Fruit fly (Drosophila melanogaster): ENCODE measurements around the gene CG34347.
A peak's percentile ranks its signal among the peaks of the same experiment; 100 is the strongest.

Gene CG34347

dm6 chr3R:31363615-31364014, 52.7 kb downstream of the CG34347 start:
- TF ChIP-seq EcR (GFP tag; optimal IDR thresholded peaks at IDR 0.05) (no peak), CG13204 (GFP tag; optimal IDR thresholded peaks at IDR 0.05) (no peak), CG8159 (tag; optimal IDR thresholded peaks at IDR 0.05) (no peak), D1 (tag; optimal IDR thresholded peaks at IDR 0.05) (no peak), fd96Ca (GFP tag; IDR thresholded peaks at IDR 0.05) (no peak), CG12605 (GFP tag; IDR thresholded peaks at IDR 0.05) (no peak), Snoo (tag; optimal IDR thresholded peaks at IDR 0.05) (no peak), Pif1A (GFP tag; optimal IDR thresholded peaks at IDR 0.05) (no peak), CG17806 (tag; optimal IDR thresholded peaks at IDR 0.05) (no peak), CG34367 (tag; optimal IDR thresholded peaks at IDR 0.05) (no peak), CG14655 (GFP tag; optimal IDR thresholded peaks at IDR 0.05) (no peak), CG10348 (GFP tag; IDR thresholded peaks at IDR 0.05) (no peak), Ets98B (GFP tag; IDR thresholded peaks at IDR 0.05) (no peak), Pif1B (GFP tag; optimal IDR thresholded peaks at IDR 0.05) (no peak), CG15710 (tag; optimal IDR thresholded peaks at IDR 0.05) (no peak), gl (tag; optimal IDR thresholded peaks at IDR 0.05) (no peak), CG32121 (GFP tag; IDR thresholded peaks at IDR 0.05) (no peak), CG9948 (tag; optimal IDR thresholded peaks at IDR 0.05) (no peak), CG4496 (GFP tag; IDR thresholded peaks at IDR 0.05) (no peak)

- no peak for TF ChIP-seq CG4496 (GFP tag; IDR thresholded peaks at IDR 0.05)
- TF ChIP-seq Snoo (tag; optimal IDR thresholded peaks at IDR 0.05): no peak
- TF ChIP-seq Pif1B (GFP tag; optimal IDR thresholded peaks at IDR 0.05): no peak
- TF ChIP-seq CG10348 (GFP tag; IDR thresholded peaks at IDR 0.05): no peak
- TF ChIP-seq CG17806 (tag; optimal IDR thresholded peaks at IDR 0.05): no peak
These were observed 58.1 kb downstream of the CG34347 start for dm6 chr3R:31369054-31369453.

dm6 chr3R:31370204-31370603, 59.2 kb downstream of the CG34347 start:
- TF ChIP-seq rn (GFP tag; IDR thresholded peaks at IDR 0.05) (no peak), CG34367 (tag; optimal IDR thresholded peaks at IDR 0.05) (no peak)

dm6 chr3R:31372127-31372526, 61.2 kb downstream of the CG34347 start, which contains the start of gene gskt:
TSS of gene gskt (plus strand) at chr3R:31372427.
- TF ChIP-seq Ets98B (GFP tag; IDR thresholded peaks at IDR 0.05): no peak
- no peak for TF ChIP-seq fd96Ca (GFP tag; IDR thresholded peaks at IDR 0.05)

- TF ChIP-seq fd96Ca (GFP tag; IDR thresholded peaks at IDR 0.05): no peak
- TF ChIP-seq Pif1B (GFP tag; optimal IDR thresholded peaks at IDR 0.05): no peak
- TF ChIP-seq Pif1A (GFP tag; optimal IDR thresholded peaks at IDR 0.05): no peak
- no peak for TF ChIP-seq CG8159 (tag; optimal IDR thresholded peaks at IDR 0.05)
- no peak for TF ChIP-seq Snoo (tag; optimal IDR thresholded peaks at IDR 0.05)
- no peak for TF ChIP-seq Ets98B (GFP tag; IDR thresholded peaks at IDR 0.05)
- no peak for TF ChIP-seq CG17806 (tag; optimal IDR thresholded peaks at IDR 0.05)
- no peak for TF ChIP-seq EcR (GFP tag; optimal IDR thresholded peaks at IDR 0.05)
- no peak for TF ChIP-seq CG32121 (GFP tag; IDR thresholded peaks at IDR 0.05)
- no peak for TF ChIP-seq D1 (tag; optimal IDR thresholded peaks at IDR 0.05)
- no peak for TF ChIP-seq CG15710 (tag; optimal IDR thresholded peaks at IDR 0.05)
These were observed 69.5 kb downstream of the CG34347 start for dm6 chr3R:31380489-31380888.

- TF ChIP-seq CG15710 (tag; optimal IDR thresholded peaks at IDR 0.05) (peak; percentile 60), gl (tag; optimal IDR thresholded peaks at IDR 0.05) (no peak), CG34367 (tag; optimal IDR thresholded peaks at IDR 0.05) (peak; percentile 64), Ets98B (GFP tag; IDR thresholded peaks at IDR 0.05) (peak; percentile 66), CG32121 (GFP tag; IDR thresholded peaks at IDR 0.05) (peak; percentile 30; the same call in 1 of the 2 replicates), Pif1B (GFP tag; optimal IDR thresholded peaks at IDR 0.05) (peak; percentile 42), Snoo (tag; optimal IDR thresholded peaks at IDR 0.05) (no peak), CG13204 (GFP tag; optimal IDR thresholded peaks at IDR 0.05) (no peak), Pif1A (GFP tag; optimal IDR thresholded peaks at IDR 0.05) (peak; percentile 56), CG9948 (tag; optimal IDR thresholded peaks at IDR 0.05) (peak; percentile 44), CG10348 (GFP tag; IDR thresholded peaks at IDR 0.05) (no peak), rn (GFP tag; IDR thresholded peaks at IDR 0.05) (no peak), fd96Ca (GFP tag; IDR thresholded peaks at IDR 0.05) (peak; percentile 49; the same call in 1 of the 3 replicates), CG17806 (tag; optimal IDR thresholded peaks at IDR 0.05) (no peak), CG8159 (tag; optimal IDR thresholded peaks at IDR 0.05) (peak; percentile 42), D1 (tag; optimal IDR thresholded peaks at IDR 0.05) (peak; percentile 28), CG14655 (GFP tag; optimal IDR thresholded peaks at IDR 0.05) (peak; percentile 62), EcR (GFP tag; optimal IDR thresholded peaks at IDR 0.05) (no peak), CG12605 (GFP tag; IDR thresholded peaks at IDR 0.05) (peak; percentile 34; the same call in 1 of the 2 replicates), CG8301 (tag; optimal IDR thresholded peaks at IDR 0.05) (peak; percentile 56), CG4496 (GFP tag; IDR thresholded peaks at IDR 0.05) (peak; percentile 78)
These were observed 70.3 kb downstream of the CG34347 start for dm6 chr3R:31381216-31381688.

dm6 chr3R:31381861-31382260, 70.9 kb downstream of the CG34347 start, which contains the start of gene CG1607:
TSS of gene CG1607 (plus strand) at chr3R:31382109.
- TF ChIP-seq CG34367 (tag; optimal IDR thresholded peaks at IDR 0.05): no peak
- TF ChIP-seq Ets98B (GFP tag; IDR thresholded peaks at IDR 0.05): no peak
- TF ChIP-seq Snoo (tag; optimal IDR thresholded peaks at IDR 0.05): no peak
- no peak for TF ChIP-seq Pif1A (GFP tag; optimal IDR thresholded peaks at IDR 0.05)
- TF ChIP-seq Pif1B (GFP tag; optimal IDR thresholded peaks at IDR 0.05): no peak
- no peak for TF ChIP-seq gl (tag; optimal IDR thresholded peaks at IDR 0.05)
- no peak for TF ChIP-seq CG12605 (GFP tag; IDR thresholded peaks at IDR 0.05)
- TF ChIP-seq EcR (GFP tag; optimal IDR thresholded peaks at IDR 0.05): no peak
- no peak for TF ChIP-seq CG9948 (tag; optimal IDR thresholded peaks at IDR 0.05)
- no peak for TF ChIP-seq CG10348 (GFP tag; IDR thresholded peaks at IDR 0.05)
- no peak for TF ChIP-seq CG13204 (GFP tag; optimal IDR thresholded peaks at IDR 0.05)
- TF ChIP-seq CG8301 (tag; optimal IDR thresholded peaks at IDR 0.05): no peak
- TF ChIP-seq CG8159 (tag; optimal IDR thresholded peaks at IDR 0.05): no peak
- no peak for TF ChIP-seq fd96Ca (GFP tag; IDR thresholded peaks at IDR 0.05)
- TF ChIP-seq CG17806 (tag; optimal IDR thresholded peaks at IDR 0.05): no peak
- no peak for TF ChIP-seq D1 (tag; optimal IDR thresholded peaks at IDR 0.05)
- no peak for TF ChIP-seq CG15710 (tag; optimal IDR thresholded peaks at IDR 0.05)
- TF ChIP-seq CG32121 (GFP tag; IDR thresholded peaks at IDR 0.05): no peak

All from whole organism, pupa.